Fruit fly (Drosophila melanogaster) whole organism, adult: ENCODE results near the gene Rnf11.
A peak's percentile ranks its signal among the peaks of the same experiment; 100 is the strongest.

Source experiments
- CG12768 ChIP-seq: fragments of 200-800 bp; sonication (Bioruptor generic); optimal IDR thresholded peaks from 2 replicates; lab custom pipeline; 2017; ENCODE audit warnings: missing biosample characterization, missing genetic modification characterization, mild to moderate bottlenecking, moderate library complexity, missing genetic modification reagents
- CG14711 ChIP-seq: fragments of 200-800 bp; sonication (Bioruptor generic); optimal IDR thresholded peaks from 2 replicates; lab custom pipeline; 2018; ENCODE audit warnings: missing biosample characterization, mild to moderate bottlenecking, missing genetic modification characterization, moderate library complexity
- Clk ChIP-seq: fragments of 200-800 bp; sonication (Bioruptor generic); optimal IDR thresholded peaks from 2 replicates; lab custom pipeline; 2017; ENCODE audit warnings: missing biosample characterization, missing genetic modification characterization
- Crg-1 ChIP-seq: fragments of 200-800 bp; sonication (Bioruptor generic); optimal IDR thresholded peaks from 2 replicates; lab custom pipeline; 2016; ENCODE audit warnings: missing biosample characterization, missing genetic modification characterization
- Hr96 ChIP-seq: fragments of 200-800 bp; sonication (Bioruptor generic); optimal IDR thresholded peaks from 2 replicates; lab custom pipeline; 2016; ENCODE audit warnings: missing biosample characterization, missing genetic modification characterization
- bab1 ChIP-seq: fragments of 200-800 bp; sonication (Bioruptor generic); optimal IDR thresholded peaks from 3 replicates; lab custom pipeline; 2019; ENCODE audit warnings: missing biosample characterization, mild to moderate bottlenecking, missing genetic modification characterization, moderate library complexity
- cnc ChIP-seq, 2 experiments: fragments of >200 bp; optimal IDR thresholded peaks; 2 replicates each; lab custom pipeline; 2017
- ovo ChIP-seq: fragments of 200-800 bp; sonication (Bioruptor generic); optimal IDR thresholded peaks from 2 replicates; lab custom pipeline; 2016; ENCODE audit warnings: missing biosample characterization, missing genetic modification characterization
- pad ChIP-seq: fragments of 200-800 bp; sonication (Bioruptor generic); optimal IDR thresholded peaks from 3 replicates; lab custom pipeline; 2017; ENCODE audit warnings: missing biosample characterization, missing genetic modification characterization, mild to moderate bottlenecking, moderate library complexity, missing genetic modification reagents
- tj ChIP-seq: fragments of 200-800 bp; sonication (Bioruptor generic); optimal IDR thresholded peaks from 3 replicates; lab custom pipeline; 2017; ENCODE audit warnings: missing biosample characterization, mild to moderate bottlenecking, missing genetic modification characterization, moderate library complexity
- toe ChIP-seq: fragments of 200-800 bp; sonication (Bioruptor generic); optimal IDR thresholded peaks from 2 replicates; lab custom pipeline; 2016; ENCODE audit warnings: missing biosample characterization, missing genetic modification characterization

- TF ChIP-seq Clk (no peak), toe (GFP tag; lab: Kevin White, UChicago) (no peak), CG14711 (tag; lab: Kevin White, UChicago) (no peak), ovo (GFP tag; lab: Kevin White, UChicago) (no peak), tj (GFP tag; lab: Kevin White, UChicago) (no peak), pad (GFP tag; lab: Kevin White, UChicago) (no peak), Crg-1 (GFP tag; lab: Kevin White, UChicago) (no peak), cnc (optimal IDR thresholded peaks at IDR 0.05; lab: Kevin White, UChicago) (no peak), CG12768 (GFP tag; lab: Kevin White, UChicago) (peak; percentile 6), bab1 (peak; percentile 76), Hr96 (GFP tag; lab: Kevin White, UChicago) (no peak)
These were observed 6.8 kb upstream of the Rnf11 start, which contains the start of gene Rad23 for dm6 chr4:307931-308330.
